Fruit fly (Drosophila melanogaster): Measurements from ENCODE around the gene CG2310.

- TF ChIP-seq insv (optimal IDR thresholded peaks at IDR 0.05): no peak
- TF ChIP-seq Sin3A (optimal IDR thresholded peaks at IDR 0.05): no peak
- TF ChIP-seq psq (optimal IDR thresholded peaks at IDR 0.05): no peak
- no peak for TF ChIP-seq Myc (optimal IDR thresholded peaks at IDR 0.05)
- no peak for TF ChIP-seq h (optimal IDR thresholded peaks at IDR 0.05)
These were observed 34.6 kb downstream of the CG2310 start for dm6 chr3R:29458689-29459136.

Measured in Kc167 (cell line).